Worm (Caenorhabditis elegans): ENCODE results near the gene F19B10.4.

DNA sequence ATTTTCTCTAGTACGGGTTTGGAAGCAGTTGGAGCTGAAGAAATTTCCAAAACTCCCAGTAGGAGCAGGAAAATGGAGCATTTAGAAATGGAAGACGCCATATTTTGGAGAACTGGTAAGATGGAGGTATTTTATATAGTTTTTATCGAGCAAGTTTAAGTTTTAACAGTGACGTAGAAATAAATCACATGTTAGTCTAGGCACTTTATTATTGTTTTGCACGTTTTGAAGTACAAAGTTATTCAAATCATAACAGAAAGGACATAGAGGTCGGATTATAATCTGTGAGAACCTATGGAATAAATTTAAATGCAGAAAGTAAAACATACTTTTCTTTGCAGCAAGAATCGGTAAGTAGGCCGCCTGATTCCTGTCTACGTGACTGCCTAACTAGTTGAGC, 3.9 kb downstream of the F19B10.4 start, which contains the start of gene F19B10.6:
- TF ChIP-seq K11D2.4 (GFP tag; IDR thresholded peaks at IDR 0.05) (no peak), repo-1 (tag; optimal IDR thresholded peaks at IDR 0.05) (no peak), unc-62 (GFP tag; optimal IDR thresholded peaks at IDR 0.05) (no peak), nhr-120 (GFP tag; IDR thresholded peaks at IDR 0.05) (no peak), dox-1 (GFP tag; IDR thresholded peaks at IDR 0.05) (no peak), pha-4 (tag; optimal IDR thresholded peaks at IDR 0.05) (no peak)
